Fruit fly (Drosophila melanogaster) Kc167 (cell line): ENCODE measurements around the gene Bka.

Source experiments
- Myc ChIP-seq: fragments of >200 bp; optimal IDR thresholded peaks from 2 replicates; lab custom pipeline; 2017; ENCODE audit warnings: missing external identifiers
- Sin3A ChIP-seq: fragments of >200 bp; optimal IDR thresholded peaks from 2 replicates; lab custom pipeline; 2018; ENCODE audit warnings: missing external identifiers
- h ChIP-seq: fragments of >200 bp; optimal IDR thresholded peaks from 3 replicates; lab custom pipeline; 2018; ENCODE audit warnings: missing external identifiers
- insv ChIP-seq: fragments of >200 bp; optimal IDR thresholded peaks from 3 replicates; lab custom pipeline; 2018; ENCODE audit warnings: missing external identifiers
- psq ChIP-seq: fragments of >200 bp; optimal IDR thresholded peaks from 2 replicates; lab custom pipeline; 2017; ENCODE audit warnings: missing external identifiers
- ttk ChIP-seq: sonication (Bioruptor generic); optimal IDR thresholded peaks from 2 replicates; lab custom pipeline; 2017; ENCODE audit warnings: missing external identifiers

The Bka gene

dm6 chr2L:9921401-9921800 lies 26.3 kb downstream of the Bka start, which contains the start of gene CG4592:
TSS of gene CG4592 (plus strand) at chr2L:9921633.
- no peak for TF ChIP-seq Myc
- no peak for TF ChIP-seq Sin3A
- no peak for TF ChIP-seq psq (lab: Kevin White, UChicago)
- TF ChIP-seq h (lab: Kevin White, UChicago): no peak
- no peak for TF ChIP-seq ttk
- no peak for TF ChIP-seq insv (lab: Kevin White, UChicago)

- TF ChIP-seq ttk (no peak), psq (lab: Kevin White, UChicago) (no peak), Myc (no peak), h (lab: Kevin White, UChicago) (no peak), insv (lab: Kevin White, UChicago) (no peak), Sin3A (no peak)
Measured at dm6 chr2L:9924765-9925164, 29.7 kb downstream of the Bka start, which contains the start of the genes TbCMF46 and CG42366. TSS of gene TbCMF46 (minus strand) at chr2L:9924865. TSS of gene CG42366 (plus strand) at chr2L:9925161.

dm6 chr2L:9930280-9930679 lies 35.2 kb downstream of the Bka start, which contains the start of gene CG42367:
TSS of gene CG42367 (plus strand) at chr2L:9930580.
- TF ChIP-seq Myc (no peak), h (lab: Kevin White, UChicago) (no peak), insv (lab: Kevin White, UChicago) (no peak), ttk (no peak), psq (lab: Kevin White, UChicago) (no peak), Sin3A (no peak)

- no peak for TF ChIP-seq insv (lab: Kevin White, UChicago)
- TF ChIP-seq Sin3A: no peak
- TF ChIP-seq Myc: no peak
- TF ChIP-seq h (lab: Kevin White, UChicago): no peak
- TF ChIP-seq psq (lab: Kevin White, UChicago): no peak
- no peak for TF ChIP-seq ttk
Measured at dm6 chr2L:9933063-9933462, 38.0 kb downstream of the Bka start, which contains the start of gene Cpr30F. TSS of gene Cpr30F (minus strand) at chr2L:9933163.

dm6 chr2L:9937908-9938307 lies 42.8 kb downstream of the Bka start, which contains the start of gene Arglu1:
TSS of gene Arglu1 (minus strand) at chr2L:9938134.
- no peak for TF ChIP-seq Myc
- TF ChIP-seq Sin3A: no peak
- no peak for TF ChIP-seq insv (lab: Kevin White, UChicago)
- no peak for TF ChIP-seq ttk
- TF ChIP-seq h (lab: Kevin White, UChicago): no peak
- no peak for TF ChIP-seq psq (lab: Kevin White, UChicago)

dm6 chr2L:9938631-9939256 lies 43.7 kb downstream of the Bka start, which contains the start of the genes Datp and CG4619:
TSS of gene Datp (minus strand) at chr2L:9938790.
TSS of gene CG4619 (plus strand) at chr2L:9938863.
- TF ChIP-seq Myc (no peak), h (lab: Kevin White, UChicago) (no peak), insv (lab: Kevin White, UChicago) (no peak), Sin3A (no peak), ttk (no peak), psq (lab: Kevin White, UChicago) (no peak)

- no peak for TF ChIP-seq insv (lab: Kevin White, UChicago)
- no peak for TF ChIP-seq h (lab: Kevin White, UChicago)
- TF ChIP-seq ttk: no peak
- no peak for TF ChIP-seq psq (lab: Kevin White, UChicago)
- TF ChIP-seq Myc: no peak
- TF ChIP-seq Sin3A: no peak
Measured at dm6 chr2L:9943521-9943920, 48.4 kb downstream of the Bka start.

dm6 chr2L:9945086-9945485 lies 50.0 kb downstream of the Bka start:
- TF ChIP-seq Myc: no peak
- no peak for TF ChIP-seq insv (lab: Kevin White, UChicago)
- no peak for TF ChIP-seq h (lab: Kevin White, UChicago)
- no peak for TF ChIP-seq Sin3A
- no peak for TF ChIP-seq ttk
- no peak for TF ChIP-seq psq (lab: Kevin White, UChicago)
